Fruit fly (Drosophila melanogaster) whole organism, embryonic: ENCODE data around the gene CG4631.

Source experiments
- CG10267 ChIP-seq: fragments of 200-800 bp; sonication (Bioruptor generic); optimal IDR thresholded peaks from 2 replicates; lab custom pipeline; 2018; ENCODE audit warnings: missing biosample characterization, mild to moderate bottlenecking, missing genetic modification characterization, moderate library complexity
- CG10462 ChIP-seq: fragments of 200-800 bp; sonication (Bioruptor generic); optimal IDR thresholded peaks from 2 replicates; lab custom pipeline; 2016; ENCODE audit warnings: missing biosample characterization, missing genetic modification characterization
- CG11723 ChIP-seq: fragments of 200-800 bp; sonication (Bioruptor generic); optimal IDR thresholded peaks from 2 replicates; lab custom pipeline; 2017; ENCODE audit warnings: missing biosample characterization, mild to moderate bottlenecking, missing genetic modification characterization
- CG12071 ChIP-seq: fragments of 200-800 bp; sonication (Bioruptor generic); optimal IDR thresholded peaks from 3 replicates; lab custom pipeline; 2018; ENCODE audit warnings: missing biosample characterization, mild to moderate bottlenecking, missing genetic modification characterization
- CG12942 ChIP-seq: fragments of 200-800 bp; sonication (Bioruptor generic); optimal IDR thresholded peaks from 3 replicates; lab custom pipeline; 2016; ENCODE audit warnings: missing biosample characterization, missing genetic modification characterization
- CG17802 ChIP-seq: fragments of 200-800 bp; sonication (Bioruptor generic); optimal IDR thresholded peaks from 2 replicates; lab custom pipeline; 2018; ENCODE audit warnings: missing biosample characterization, mild to moderate bottlenecking, missing genetic modification characterization, moderate library complexity
- CG18262 ChIP-seq: fragments of 200-800 bp; optimal IDR thresholded peaks from 3 replicates; lab custom pipeline; 2019; ENCODE audit warnings: missing biosample characterization, mild to moderate bottlenecking, missing genetic modification characterization, moderate library complexity
- CG2116 ChIP-seq: fragments of 200-800 bp; sonication (Bioruptor generic); optimal IDR thresholded peaks from 3 replicates; lab custom pipeline; 2018; ENCODE audit warnings: missing biosample characterization, mild to moderate bottlenecking, missing genetic modification characterization
- CG2712 ChIP-seq: fragments of 200-800 bp; optimal IDR thresholded peaks from 3 replicates; lab custom pipeline; 2019; ENCODE audit warnings: missing biosample characterization, mild to moderate bottlenecking, missing genetic modification characterization, moderate library complexity
- CG30020 ChIP-seq: fragments of 200-800 bp; optimal IDR thresholded peaks from 2 replicates; lab custom pipeline; 2019; ENCODE audit warnings: missing biosample characterization, mild to moderate bottlenecking, missing genetic modification characterization, moderate library complexity
- CG30431 ChIP-seq: fragments of 200-800 bp; sonication (Bioruptor generic); optimal IDR thresholded peaks from 2 replicates; lab custom pipeline; 2017; ENCODE audit warnings: missing biosample characterization, missing genetic modification characterization
- CG3163 ChIP-seq: fragments of 200-800 bp; sonication (Bioruptor generic); optimal IDR thresholded peaks from 3 replicates; lab custom pipeline; 2016; ENCODE audit warnings: missing biosample characterization, missing genetic modification characterization
- CG6813 ChIP-seq: fragments of 200-800 bp; sonication (Bioruptor generic); optimal IDR thresholded peaks from 2 replicates; lab custom pipeline; 2017; ENCODE audit warnings: missing biosample characterization, missing genetic modification characterization, mild to moderate bottlenecking, moderate library complexity, missing genetic modification reagents
- CG7839 ChIP-seq: fragments of 200-800 bp; sonication (Bioruptor generic); optimal IDR thresholded peaks from 3 replicates; lab custom pipeline; 2018; ENCODE audit warnings: missing biosample characterization, mild to moderate bottlenecking, missing genetic modification characterization, moderate library complexity
- CG8388 ChIP-seq: fragments of 200-800 bp; sonication (Bioruptor generic); optimal IDR thresholded peaks from 2 replicates; lab custom pipeline; 2019; ENCODE audit warnings: missing biosample characterization, mild to moderate bottlenecking, missing genetic modification characterization, moderate library complexity
- CG9727 ChIP-seq: fragments of 200-800 bp; sonication (Bioruptor generic); optimal IDR thresholded peaks from 3 replicates; lab custom pipeline; 2017; ENCODE audit warnings: missing biosample characterization, mild to moderate bottlenecking, missing genetic modification characterization
- CTCF ChIP-seq: fragments of 200-800 bp; sonication (Bioruptor generic); optimal IDR thresholded peaks from 2 replicates; lab custom pipeline; 2017; ENCODE audit warnings: missing biosample characterization, mild to moderate bottlenecking, missing genetic modification characterization, moderate library complexity
- Dp ChIP-seq: fragments of 200-800 bp; sonication (Bioruptor generic); optimal IDR thresholded peaks from 2 replicates; lab custom pipeline; 2018; ENCODE audit warnings: missing biosample characterization, mild to moderate bottlenecking, missing genetic modification characterization, moderate library complexity
- Fer3 ChIP-seq: fragments of 200-800 bp; sonication (Bioruptor generic); optimal IDR thresholded peaks from 2 replicates; lab custom pipeline; 2018; ENCODE audit warnings: missing biosample characterization, mild to moderate bottlenecking, missing genetic modification characterization, moderate library complexity
- Gug ChIP-seq: fragments of 200-800 bp; sonication (Bioruptor generic); IDR thresholded peaks from 4 replicates; pipeline ENCODE4 v1.3.6; 2022; ENCODE audit warnings: missing biosample characterization, missing genetic modification characterization
- Hey ChIP-seq: fragments of 200-800 bp; sonication (Bioruptor generic); optimal IDR thresholded peaks from 3 replicates; lab custom pipeline; 2018; ENCODE audit warnings: missing biosample characterization, mild to moderate bottlenecking, missing genetic modification characterization
- Hr78 ChIP-seq, 2 experiments: fragments of 200-800 bp in 1 of 2; fragments of >200 bp in 1 of 2; sonication (Bioruptor generic) in 1 of 2; optimal IDR thresholded peaks; 2 replicates each; lab custom pipeline; 2017 to 2019; ENCODE audit warnings: missing biosample characterization in 2 of 2, missing genetic modification characterization in 2 of 2, mild to moderate bottlenecking in 1 of 2, moderate library complexity in 1 of 2
- NFAT ChIP-seq: fragments of 200-800 bp; sonication (Bioruptor generic); IDR thresholded peaks from 2 replicates; pipeline ENCODE4 v1.3.6; 2022; ENCODE audit warnings: missing biosample characterization, missing genetic modification characterization
- NK7.1 ChIP-seq: fragments of 200-800 bp; sonication (Bioruptor generic); optimal IDR thresholded peaks from 3 replicates; lab custom pipeline; 2016; ENCODE audit warnings: missing biosample characterization, missing genetic modification characterization
- Oli ChIP-seq: fragments of 200-800 bp; sonication (Bioruptor generic); optimal IDR thresholded peaks from 2 replicates; lab custom pipeline; 2018; ENCODE audit warnings: missing biosample characterization, mild to moderate bottlenecking, missing genetic modification characterization, moderate library complexity
- Pdp1 ChIP-seq, 2 experiments: fragments of 200-800 bp; sonication (Bioruptor generic); optimal IDR thresholded peaks; 3 replicates each; lab custom pipeline; 2016; ENCODE audit warnings: missing biosample characterization in 2 of 2, missing genetic modification characterization in 2 of 2, mild to moderate bottlenecking in 1 of 2, moderate library complexity in 1 of 2
- Sin3A ChIP-seq: fragments of >200 bp; optimal IDR thresholded peaks from 2 replicates; lab custom pipeline; 2018
- Spps ChIP-seq: fragments of 200-800 bp; sonication (Bioruptor generic); optimal IDR thresholded peaks from 2 replicates; lab custom pipeline; 2018; ENCODE audit warnings: missing biosample characterization, mild to moderate bottlenecking, missing genetic modification characterization
- Sry-β ChIP-seq: fragments of 200-800 bp; sonication (Bioruptor generic); optimal IDR thresholded peaks from 2 replicates; lab custom pipeline; 2018; ENCODE audit warnings: missing biosample characterization, mild to moderate bottlenecking, missing genetic modification characterization, moderate library complexity
- Ssrp ChIP-seq: fragments of 200-800 bp; sonication (Bioruptor generic); optimal IDR thresholded peaks from 2 replicates; lab custom pipeline; 2018; ENCODE audit warnings: missing biosample characterization, mild to moderate bottlenecking, missing genetic modification characterization, moderate library complexity
- Stat92E ChIP-seq, 3 experiments: fragments of >200 bp in 2 of 3; fragments of 200-800 bp in 1 of 3; sonication (Bioruptor generic) in 1 of 3; optimal IDR thresholded peaks; 2 replicates each; lab custom pipeline; 2017 to 2019; ENCODE audit warnings: missing biosample characterization in 3 of 3, missing genetic modification characterization in 3 of 3, mild to moderate bottlenecking in 1 of 3, moderate library complexity in 1 of 3
- TFAM ChIP-seq: fragments of 200-800 bp; sonication (Bioruptor generic); optimal IDR thresholded peaks from 2 replicates; lab custom pipeline; 2017; ENCODE audit warnings: missing biosample characterization, missing genetic modification characterization, inconsistent platforms
- Xbp1 ChIP-seq: fragments of 200-800 bp; sonication (Bioruptor generic); optimal IDR thresholded peaks from 3 replicates; lab custom pipeline; 2016; ENCODE audit warnings: missing biosample characterization, mild to moderate bottlenecking, missing genetic modification characterization
- ac ChIP-seq: fragments of 200-800 bp; sonication (Bioruptor generic); optimal IDR thresholded peaks from 3 replicates; lab custom pipeline; 2017; ENCODE audit warnings: missing biosample characterization, mild to moderate bottlenecking, missing genetic modification characterization
- aop ChIP-seq: fragments of 200-800 bp; sonication (Bioruptor generic); IDR thresholded peaks from 2 replicates; pipeline ENCODE4 v1.3.6; 2022; ENCODE audit warnings: missing biosample characterization, missing genetic modification characterization
- az2 ChIP-seq: fragments of 200-800 bp; sonication (Bioruptor generic); optimal IDR thresholded peaks from 3 replicates; lab custom pipeline; 2016; ENCODE audit warnings: missing biosample characterization, missing genetic modification characterization
- bigmax ChIP-seq: fragments of 200-800 bp; sonication (Bioruptor generic); optimal IDR thresholded peaks from 2 replicates; lab custom pipeline; 2018; ENCODE audit warnings: missing biosample characterization, mild to moderate bottlenecking, missing genetic modification characterization
- cg ChIP-seq: fragments of 200-800 bp; sonication (Bioruptor generic); optimal IDR thresholded peaks from 3 replicates; lab custom pipeline; 2019; ENCODE audit warnings: missing biosample characterization, mild to moderate bottlenecking, missing genetic modification characterization, moderate library complexity
- chif ChIP-seq, 2 experiments: fragments of 200-800 bp; sonication (Bioruptor generic); optimal IDR thresholded peaks; 3 replicates each; lab custom pipeline; 2016; ENCODE audit warnings: missing biosample characterization in 2 of 2, missing genetic modification characterization in 2 of 2
- chn ChIP-seq: fragments of 200-800 bp; sonication (Bioruptor generic); optimal IDR thresholded peaks from 2 replicates; lab custom pipeline; 2016; ENCODE audit warnings: missing biosample characterization, missing genetic modification characterization
- corto ChIP-seq: fragments of 200-800 bp; sonication (Bioruptor generic); optimal IDR thresholded peaks from 2 replicates; lab custom pipeline; 2016; ENCODE audit warnings: missing biosample characterization, mild to moderate bottlenecking, missing genetic modification characterization, moderate library complexity
- gcm ChIP-seq: fragments of 200-800 bp; sonication (Bioruptor generic); optimal IDR thresholded peaks from 2 replicates; lab custom pipeline; 2019; ENCODE audit warnings: missing biosample characterization, mild to moderate bottlenecking, missing genetic modification characterization, moderate library complexity
- hbn ChIP-seq: fragments of 200-800 bp; sonication (Bioruptor generic); IDR thresholded peaks from 2 replicates; pipeline ENCODE4 v1.3.6; 2022; ENCODE audit warnings: missing biosample characterization, missing genetic modification characterization; ENCODE audit not compliant: partially characterized antibody
- inv ChIP-seq: fragments of 200-800 bp; sonication (Bioruptor generic); IDR thresholded peaks from 2 replicates; pipeline ENCODE4 v1.3.6; 2022; ENCODE audit warnings: missing biosample characterization, missing genetic modification characterization; ENCODE audit not compliant: partially characterized antibody
- nerfin-2 ChIP-seq: fragments of 200-800 bp; sonication (Bioruptor generic); IDR thresholded peaks from 2 replicates; pipeline ENCODE4 v1.3.6; 2022; ENCODE audit warnings: missing biosample characterization, missing genetic modification characterization; ENCODE audit not compliant: partially characterized antibody
- ranshi ChIP-seq: fragments of 200-800 bp; sonication (Bioruptor generic); IDR thresholded peaks from 2 replicates; pipeline ENCODE4 v1.3.6; 2022; ENCODE audit warnings: missing biosample characterization, missing genetic modification characterization
- stc ChIP-seq: fragments of 200-800 bp; sonication (Bioruptor generic); IDR thresholded peaks from 2 replicates; pipeline ENCODE4 v1.3.6; 2022; ENCODE audit warnings: missing biosample characterization, missing genetic modification characterization
- stwl ChIP-seq: fragments of 200-800 bp; sonication (Bioruptor generic); optimal IDR thresholded peaks from 3 replicates; lab custom pipeline; 2018; ENCODE audit warnings: missing biosample characterization, mild to moderate bottlenecking, missing genetic modification characterization, moderate library complexity
- yki ChIP-seq: fragments of >200 bp; optimal IDR thresholded peaks from 3 replicates; lab custom pipeline; 2018
- zen2 ChIP-seq: fragments of 200-800 bp; sonication (Bioruptor generic); IDR thresholded peaks from 3 replicates; pipeline ENCODE4 v1.3.6; 2022; ENCODE audit warnings: missing biosample characterization, missing genetic modification characterization; ENCODE audit not compliant: partially characterized antibody
- zfh2 ChIP-seq: fragments of 200-800 bp; sonication (Bioruptor generic); optimal IDR thresholded peaks from 2 replicates; lab custom pipeline; 2016; ENCODE audit warnings: missing biosample characterization, missing genetic modification characterization

The CG4631 gene

DNA sequence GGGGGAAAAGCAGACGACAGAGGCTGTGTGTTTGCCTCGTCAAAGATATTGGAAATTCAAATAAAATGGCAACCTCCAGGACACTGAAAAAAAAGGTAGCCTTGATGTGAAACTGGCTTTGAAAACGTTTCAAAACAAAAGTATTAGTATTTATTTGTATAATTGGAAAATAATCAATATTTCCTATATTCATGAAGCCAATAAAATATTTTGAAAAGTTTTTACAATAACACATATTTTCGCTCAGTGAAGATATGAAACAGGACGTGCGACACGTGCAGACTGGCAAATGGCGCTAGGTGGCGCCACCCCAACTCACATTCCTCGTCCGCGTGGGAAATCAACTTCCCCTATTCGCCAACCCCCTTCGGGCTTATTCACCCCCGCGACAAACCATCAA, 40.6 kb downstream of the CG4631 start (continued):
- TF ChIP-seq stwl (no peak), CG12071 (GFP tag; lab: Kevin White, UChicago) (peak; percentile 25), chif (GFP tag; optimal IDR thresholded peaks at IDR 0.05; lab: Kevin White, UChicago) (peak in 1 of 2 experiments; percentile 21), Ssrp (tag; lab: Kevin White, UChicago) (peak; percentile 17), cg (GFP tag; lab: Kevin White, UChicago) (no peak), NK7.1 (GFP tag; lab: Kevin White, UChicago) (no peak), Hr78 (GFP tag; optimal IDR thresholded peaks at IDR 0.05; lab: Kevin White, UChicago) (no peak), nerfin-2 (GFP tag; lab: Robert Waterston, UW) (no peak), CG10462 (GFP tag; lab: Kevin White, UChicago) (no peak), stc (GFP tag; lab: Robert Waterston, UW) (no peak), NFAT (GFP tag; lab: Robert Waterston, UW) (no peak), zen2 (GFP tag; lab: Robert Waterston, UW) (no peak), CG6813 (peak; percentile 32), CG12942 (GFP tag; lab: Kevin White, UChicago) (no peak), aop (GFP tag; lab: Robert Waterston, UW) (no peak), CG30431 (GFP tag; lab: Kevin White, UChicago) (peak; percentile 9), gcm (GFP tag; lab: Kevin White, UChicago) (peak; percentile 11), CG8388 (GFP tag; lab: Kevin White, UChicago) (peak; percentile 21), CG3163 (no peak), CG2116 (GFP tag; lab: Kevin White, UChicago) (peak; percentile 7), Xbp1 (GFP tag; lab: Kevin White, UChicago) (peak; percentile 47), Sin3A (no peak), Stat92E (GFP tag; optimal IDR thresholded peaks at IDR 0.05; lab: Kevin White, UChicago) (no peak), CG17802 (tag; lab: Kevin White, UChicago) (no peak), Fer3 (tag; lab: Kevin White, UChicago) (peak; percentile 60), az2 (GFP tag; lab: Kevin White, UChicago) (no peak), CG9727 (GFP tag; lab: Kevin White, UChicago) (peak; percentile 66), CG10267 (tag; lab: Kevin White, UChicago) (peak; percentile 31), Oli (tag; lab: Kevin White, UChicago) (peak; percentile 51), corto (GFP tag; lab: Kevin White, UChicago) (no peak), zfh2 (no peak), bigmax (GFP tag; lab: Kevin White, UChicago) (no peak), inv (GFP tag; lab: Robert Waterston, UW) (no peak), CG30020 (tag; lab: Kevin White, UChicago) (no peak), ranshi (GFP tag; lab: Robert Waterston, UW) (peak; percentile 61; the same call in 1 of the 2 replicates), TFAM (GFP tag; lab: Kevin White, UChicago) (no peak), Dp (no peak), Hey (peak; percentile 44), CG11723 (GFP tag; lab: Kevin White, UChicago) (peak; percentile 8), CG2712 (peak; percentile 32), chn (GFP tag; lab: Kevin White, UChicago) (no peak), hbn (GFP tag; lab: Robert Waterston, UW) (no peak), Sry-β (GFP tag; lab: Kevin White, UChicago) (no peak), Spps (tag; lab: Kevin White, UChicago) (no peak), CTCF (peak; percentile 80), CG18262 (tag; lab: Kevin White, UChicago) (peak; percentile 39), Pdp1 (GFP tag; optimal IDR thresholded peaks at IDR 0.05; lab: Kevin White, UChicago) (peak; percentile 2 to 11), ac (GFP tag; lab: Kevin White, UChicago) (no peak), CG7839 (peak; percentile 67), yki (lab: Kevin White, UChicago) (no peak), Gug (GFP tag; lab: Robert Waterston, UW) (no peak)
